Worm (Caenorhabditis elegans) whole organism, L1 larva: Measurements from ENCODE around the gene spig-7.
A peak's percentile ranks its signal among the peaks of the same experiment; 100 is the strongest.

ENCODE experiments used
- C34B4.2 ChIP-seq: sonication (generic microtip); optimal IDR thresholded peaks from 2 replicates; lab custom pipeline; 2017; ENCODE audit warnings: mild to moderate bottlenecking, missing genetic modification characterization, missing compliant biosample characterization
- Y116A8C.19 ChIP-seq: sonication (generic microtip); optimal IDR thresholded peaks from 2 replicates; lab custom pipeline; 2016; ENCODE audit warnings: missing compliant biosample characterization, missing genetic modification characterization, borderline replicate concordance
- aha-1 ChIP-seq: fragments of 150-350 bp; optimal IDR thresholded peaks from 2 replicates; lab custom pipeline; 2014; ENCODE audit warnings: missing biosample characterization, missing genetic modification characterization
- aly-2 ChIP-seq: fragments of 150-350 bp; optimal IDR thresholded peaks from 2 replicates; lab custom pipeline; 2014; ENCODE audit warnings: missing biosample characterization, missing genetic modification characterization
- blmp-1 ChIP-seq: fragments of 150-350 bp; optimal IDR thresholded peaks from 2 replicates; lab custom pipeline; 2014; ENCODE audit warnings: missing biosample characterization, missing genetic modification characterization
- ceh-82 ChIP-seq, 3 experiments: fragments of 150-350 bp in 1 of 3; sonication (generic microtip) in 2 of 3; optimal IDR thresholded peaks; 2 replicates each; lab custom pipeline; 2014 to 2017; ENCODE audit warnings: missing biosample characterization in 3 of 3, missing genetic modification characterization in 3 of 3
- efl-1 ChIP-seq, 4 experiments: fragments of 150-350 bp; optimal IDR thresholded peaks in 3 of 4; peaks in 1 of 4; 1 replicate in 1 of 4; 2 replicates in 3 of 4; lab custom pipeline; 2014; ENCODE audit warnings: missing biosample characterization in 2 of 4, missing genetic modification characterization in 2 of 4, missing genetic modification reagents in 2 of 4
- efl-3 ChIP-seq: fragments of 200-800 bp; sonication (Bioruptor generic); optimal IDR thresholded peaks from 2 replicates; lab custom pipeline; 2018; ENCODE audit warnings: mild to moderate bottlenecking, missing genetic modification characterization, missing compliant biosample characterization
- fkh-10 ChIP-seq: sonication (generic microtip); optimal IDR thresholded peaks from 2 replicates; lab custom pipeline; 2017; ENCODE audit warnings: missing biosample characterization, missing genetic modification reagents, missing genetic modification characterization
- fkh-8 ChIP-seq: sonication (generic microtip); optimal IDR thresholded peaks from 2 replicates; lab custom pipeline; 2016; ENCODE audit warnings: mild to moderate bottlenecking, missing genetic modification characterization, missing compliant biosample characterization
- grh-1 ChIP-seq: fragments of 200-800 bp; sonication (Bioruptor generic); IDR thresholded peaks from 2 replicates; pipeline ENCODE4 v1.3.6; 2022; ENCODE audit warnings: missing genetic modification reagents, missing genetic modification characterization, missing compliant biosample characterization
- irx-1 ChIP-seq: sonication (generic microtip); optimal IDR thresholded peaks from 2 replicates; lab custom pipeline; 2016; ENCODE audit warnings: missing genetic modification characterization, missing compliant biosample characterization
- isw-1 ChIP-seq: fragments of 200-800 bp; sonication (Bioruptor generic); IDR thresholded peaks from 2 replicates; pipeline ENCODE4 v1.3.6; 2022; ENCODE audit warnings: missing genetic modification characterization, missing compliant biosample characterization
- lin-13 ChIP-seq: fragments of 150-350 bp; optimal IDR thresholded peaks from 2 replicates; lab custom pipeline; 2014; ENCODE audit warnings: missing biosample characterization, missing genetic modification reagents, missing genetic modification characterization
- lin-14 ChIP-seq: fragments of 200-800 bp; sonication (Bioruptor generic); optimal IDR thresholded peaks from 2 replicates; lab custom pipeline; 2018; ENCODE audit warnings: mild to moderate bottlenecking, missing genetic modification characterization, moderate library complexity, missing compliant biosample characterization
- lin-35 ChIP-seq, 2 experiments: fragments of 150-350 bp; optimal IDR thresholded peaks; 2 replicates each; lab custom pipeline; 2014; ENCODE audit warnings: missing biosample characterization in 2 of 2, missing genetic modification characterization in 2 of 2, missing genetic modification reagents in 2 of 2
- lin-39 ChIP-seq: fragments of 150-350 bp; optimal IDR thresholded peaks from 2 replicates; lab custom pipeline; 2014; ENCODE audit warnings: missing biosample characterization, missing genetic modification reagents, missing genetic modification characterization
- lir-3 ChIP-seq: sonication (generic microtip); optimal IDR thresholded peaks from 2 replicates; lab custom pipeline; 2016; ENCODE audit warnings: mild to moderate bottlenecking, missing genetic modification characterization, moderate library complexity, missing compliant biosample characterization; ENCODE audit not compliant: poor library complexity
- lsy-2 ChIP-seq, 2 experiments: fragments of 150-350 bp; optimal IDR thresholded peaks; 2 replicates each; lab custom pipeline; 2014; ENCODE audit warnings: missing biosample characterization in 2 of 2, missing genetic modification characterization in 2 of 2
- mdl-1 ChIP-seq, 2 experiments: fragments of 150-350 bp; optimal IDR thresholded peaks; 2 replicates each; lab custom pipeline; 2014 to 2017; ENCODE audit warnings: missing biosample characterization in 2 of 2, missing genetic modification characterization in 2 of 2, inconsistent platforms in 1 of 2
- mef-2 ChIP-seq: fragments of 150-350 bp; optimal IDR thresholded peaks from 2 replicates; lab custom pipeline; 2014; ENCODE audit warnings: missing biosample characterization, missing genetic modification characterization
- mep-1 ChIP-seq: fragments of 150-350 bp; optimal IDR thresholded peaks from 2 replicates; lab custom pipeline; 2014; ENCODE audit warnings: missing biosample characterization, missing genetic modification characterization
- nhr-28 ChIP-seq: fragments of 150-350 bp; optimal IDR thresholded peaks from 2 replicates; lab custom pipeline; 2014; ENCODE audit warnings: missing biosample characterization, missing genetic modification characterization
- nhr-76 ChIP-seq: sonication (generic microtip); optimal IDR thresholded peaks from 2 replicates; lab custom pipeline; 2017; ENCODE audit warnings: missing biosample characterization, missing genetic modification characterization
- nhr-84 ChIP-seq: sonication (generic microtip); optimal IDR thresholded peaks from 2 replicates; lab custom pipeline; 2017; ENCODE audit warnings: missing biosample characterization, missing genetic modification characterization
- nhr-85 ChIP-seq: sonication (generic microtip); peaks from one replicate; lab custom pipeline; 2016; ENCODE audit warnings: missing genetic modification characterization, inconsistent platforms, missing compliant biosample characterization
- rnt-1 ChIP-seq: sonication (generic microtip); optimal IDR thresholded peaks from 2 replicates; lab custom pipeline; 2016; ENCODE audit warnings: mild to moderate bottlenecking, missing genetic modification characterization, moderate library complexity, missing compliant biosample characterization
- sox-4 ChIP-seq: sonication (generic microtip); optimal IDR thresholded peaks from 2 replicates; lab custom pipeline; 2016; ENCODE audit warnings: missing genetic modification characterization, missing compliant biosample characterization
- unc-130 ChIP-seq: fragments of 150-350 bp; optimal IDR thresholded peaks from 2 replicates; lab custom pipeline; 2017; ENCODE audit warnings: missing biosample characterization, missing genetic modification characterization, inconsistent platforms
- unc-62 ChIP-seq: fragments of 150-350 bp; optimal IDR thresholded peaks from 2 replicates; lab custom pipeline; 2014; ENCODE audit warnings: missing biosample characterization, missing genetic modification reagents, missing genetic modification characterization
- unc-98 ChIP-seq: fragments of 200-800 bp; sonication (Bioruptor generic); IDR thresholded peaks from 2 replicates; pipeline ENCODE4 v1.3.6; 2022; ENCODE audit warnings: missing genetic modification characterization, missing compliant biosample characterization
- vab-15 ChIP-seq: sonication (generic microtip); optimal IDR thresholded peaks from 2 replicates; lab custom pipeline; 2017; ENCODE audit warnings: missing genotype, mild to moderate bottlenecking, missing genetic modification characterization, missing compliant biosample characterization
- xbp-1 ChIP-seq: sonication (generic microtip); optimal IDR thresholded peaks from 2 replicates; lab custom pipeline; 2016; ENCODE audit warnings: missing genetic modification characterization, missing compliant biosample characterization
- zip-4 ChIP-seq: fragments of 200-800 bp; sonication (Bioruptor generic); optimal IDR thresholded peaks from 2 replicates; lab custom pipeline; 2018; ENCODE audit warnings: mild to moderate bottlenecking, missing genetic modification characterization, moderate library complexity, missing compliant biosample characterization
- ztf-11 ChIP-seq, 2 experiments: sonication (generic microtip); optimal IDR thresholded peaks; 2 replicates each; lab custom pipeline; 2016 to 2017; ENCODE audit warnings: missing genetic modification characterization in 2 of 2, missing biosample characterization in 1 of 2, missing compliant biosample characterization in 1 of 2

The spig-7 gene

ce11 chrV:1499140-1499539 is 4.6 kb downstream of the spig-7 start, which contains the start of gene sru-27:
sru-27 (plus strand) TSS chrV:1499440.
- TF ChIP-seq mef-2 (tag; lab: Kevin White, UChicago) (no peak), nhr-28 (tag; lab: Kevin White, UChicago) (no peak), zip-4 (GFP tag; lab: Kevin White, UChicago) (no peak), nhr-76 (tag; lab: Kevin White, UChicago) (no peak), efl-3 (GFP tag; lab: Kevin White, UChicago) (no peak), grh-1 (no peak), lin-14 (GFP tag; lab: Kevin White, UChicago) (no peak), isw-1 (GFP tag; lab: Robert Waterston, UW) (no peak), lin-39 (tag; lab: Kevin White, UChicago) (no peak), lin-35 (GFP tag; optimal IDR thresholded peaks at IDR 0.05; lab: Kevin White, UChicago) (no peak), Y116A8C.19 (tag; lab: Kevin White, UChicago) (no peak), unc-98 (no peak), efl-1 (optimal IDR thresholded peaks at IDR 0.05; lab: Kevin White, UChicago) (no peak), efl-1 (GFP tag; optimal IDR thresholded peaks at IDR 0.05 in 1 of 2; lab: Kevin White, UChicago) (no peak), C34B4.2 (tag; lab: Kevin White, UChicago) (no peak)

- TF ChIP-seq nhr-84 (no peak), fkh-8 (no peak), nhr-85 (tag; lab: Kevin White, UChicago) (no peak), efl-1 (optimal IDR thresholded peaks at IDR 0.05; lab: Kevin White, UChicago) (no peak), efl-1 (GFP tag; optimal IDR thresholded peaks at IDR 0.05 in 1 of 2; lab: Kevin White, UChicago) (no peak), ztf-11 (tag; optimal IDR thresholded peaks at IDR 0.05; lab: Kevin White, UChicago) (no peak), sox-4 (no peak), Y116A8C.19 (tag; lab: Kevin White, UChicago) (no peak), unc-130 (tag; lab: Kevin White, UChicago) (no peak), isw-1 (GFP tag; lab: Robert Waterston, UW) (no peak), lir-3 (no peak)
- TF ChIP-seq, all 84 proteins: peak for 0
These were observed 11.4 kb downstream of the spig-7 start, which contains the start of gene sru-28 for ce11 chrV:1505995-1506394. sru-28 (plus strand) TSS chrV:1506295.

- TF ChIP-seq irx-1 (tag; lab: Kevin White, UChicago) (no peak), efl-1 (optimal IDR thresholded peaks at IDR 0.05; lab: Kevin White, UChicago) (no peak), efl-1 (GFP tag; optimal IDR thresholded peaks at IDR 0.05 in 1 of 2; lab: Kevin White, UChicago) (peak in 1 of 2 experiments; percentile 78)
These were observed 17.0 kb downstream of the spig-7 start, which contains the start of gene nhr-260 for ce11 chrV:1511537-1511936. nhr-260 (minus strand) TSS chrV:1511637.

- no peak for TF ChIP-seq aly-2
- no peak for TF ChIP-seq lin-13 (GFP tag; lab: Kevin White, UChicago)
- no peak for TF ChIP-seq mdl-1 (tag; optimal IDR thresholded peaks at IDR 0.05; lab: Kevin White, UChicago)
- TF ChIP-seq ceh-82 (tag; optimal IDR thresholded peaks at IDR 0.05; lab: Kevin White, UChicago), result no peak
- no peak for TF ChIP-seq mep-1
- no peak for TF ChIP-seq aha-1 (tag; lab: Kevin White, UChicago)
- no peak for TF ChIP-seq lsy-2 (tag; optimal IDR thresholded peaks at IDR 0.05; lab: Kevin White, UChicago)
- no peak for TF ChIP-seq blmp-1
- TF ChIP-seq C34B4.2 (tag; lab: Kevin White, UChicago), result no peak
- TF ChIP-seq vab-15, result no peak
- no peak for TF ChIP-seq unc-62 (GFP tag; lab: Kevin White, UChicago)
- TF ChIP-seq isw-1 (GFP tag; lab: Robert Waterston, UW), result no peak
- no peak for TF ChIP-seq xbp-1 (tag; lab: Kevin White, UChicago)
These were observed 27.3 kb downstream of the spig-7 start, which contains the start of gene str-240 for ce11 chrV:1521845-1522244. str-240 (minus strand) TSS chrV:1521945.

ce11 chrV:1522485-1522884 is 27.9 kb downstream of the spig-7 start, which contains the start of gene str-243:
str-243 (plus strand) TSS chrV:1522785.
- TF ChIP-seq fkh-10 (GFP tag; lab: Kevin White, UChicago) (no peak), efl-1 (optimal IDR thresholded peaks at IDR 0.05; lab: Kevin White, UChicago) (no peak), efl-1 (GFP tag; optimal IDR thresholded peaks at IDR 0.05 in 1 of 2; lab: Kevin White, UChicago) (peak in 1 of 2 experiments; percentile 9), C34B4.2 (tag; lab: Kevin White, UChicago) (no peak), rnt-1 (no peak)
